Worm (Caenorhabditis elegans): ENCODE results near the gene ptr-9.
A peak's percentile ranks its signal among the peaks of the same experiment; 100 is the strongest.

ptr-9 gene

DNA sequence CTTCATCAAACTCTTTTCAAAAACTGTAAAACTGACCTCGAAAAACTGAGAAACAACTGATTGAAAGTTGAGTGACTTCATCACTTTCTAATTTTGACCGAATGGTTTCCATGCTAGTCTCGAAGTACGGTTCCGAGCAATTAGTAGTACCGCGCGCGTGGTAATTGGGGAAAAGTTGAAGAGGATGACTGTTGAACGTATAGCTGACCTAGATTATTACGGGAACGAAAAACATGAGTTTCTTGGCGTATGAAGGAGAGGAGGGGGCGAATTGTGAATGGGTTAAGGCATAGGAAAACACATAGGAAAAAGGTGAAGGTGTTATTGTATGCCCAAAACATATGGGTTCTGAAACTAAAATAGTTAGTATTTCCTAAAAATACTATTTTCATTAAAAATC is at the start of gene ptr-9:
ptr-9 (minus strand) TSS at position 101 of the 400 bp plus-strand sequence.
- no peak for TF ChIP-seq snpc-4 (tag; optimal IDR thresholded peaks at IDR 0.05)
- TF ChIP-seq nhr-23 (tag; optimal IDR thresholded peaks at IDR 0.05): no peak
- no peak for TF ChIP-seq hmg-11 (tag; optimal IDR thresholded peaks at IDR 0.05)
- TF ChIP-seq nhr-28 (tag; optimal IDR thresholded peaks at IDR 0.05): no peak
- TF ChIP-seq fkh-2 (tag; optimal IDR thresholded peaks at IDR 0.05): no peak
- TF ChIP-seq unc-39 (tag; optimal IDR thresholded peaks at IDR 0.05): no peak
- TF ChIP-seq nhr-43 (tag; optimal IDR thresholded peaks at IDR 0.05; ENCODE audit: poor library complexity, severe bottlenecking): no peak
- TF ChIP-seq ceh-28 (tag; optimal IDR thresholded peaks at IDR 0.05): no peak
- no peak for TF ChIP-seq nhr-76 (tag; optimal IDR thresholded peaks at IDR 0.05)
- no peak for TF ChIP-seq fos-1 (tag; optimal IDR thresholded peaks at IDR 0.05)
- no peak for TF ChIP-seq nhr-12 (tag; optimal IDR thresholded peaks at IDR 0.05)
- TF ChIP-seq jun-1 (tag; optimal IDR thresholded peaks at IDR 0.05): no peak
- no peak for TF ChIP-seq nhr-237 (tag; optimal IDR thresholded peaks at IDR 0.05)
- TF ChIP-seq nfya-1 (tag; optimal IDR thresholded peaks at IDR 0.05; ENCODE audit: insufficient read depth): no peak
- no peak for TF ChIP-seq R02D3.7 (tag; optimal IDR thresholded peaks at IDR 0.05)

DNA sequence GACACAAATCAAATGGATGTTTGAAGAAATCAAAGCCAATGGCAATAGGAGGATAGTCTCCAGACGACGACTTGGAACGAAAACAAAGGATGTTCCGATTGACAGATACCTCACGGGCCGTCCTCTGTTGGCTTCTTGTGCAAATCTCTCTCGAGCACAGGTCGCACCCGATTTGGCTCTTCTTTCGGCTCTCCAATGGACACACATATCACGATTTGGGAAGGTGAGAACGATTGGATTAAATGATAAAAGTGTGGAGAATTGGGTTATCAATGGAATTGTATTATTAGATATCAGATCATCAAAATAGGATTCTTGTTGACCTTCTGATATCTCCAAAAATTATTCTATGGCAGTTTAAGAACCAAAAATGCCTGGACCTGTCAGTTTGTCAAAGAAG is 44.7 kb upstream of the ptr-9 start, which contains the start of gene ZC84.1:
ZC84.1 (minus strand) TSS at position 101 of the 400 bp plus-strand sequence.
- TF ChIP-seq elt-3 (tag; optimal IDR thresholded peaks at IDR 0.05) (no peak), fkh-2 (tag; optimal IDR thresholded peaks at IDR 0.05) (no peak), ama-1 (optimal IDR thresholded peaks at IDR 0.05) (no peak)

DNA sequence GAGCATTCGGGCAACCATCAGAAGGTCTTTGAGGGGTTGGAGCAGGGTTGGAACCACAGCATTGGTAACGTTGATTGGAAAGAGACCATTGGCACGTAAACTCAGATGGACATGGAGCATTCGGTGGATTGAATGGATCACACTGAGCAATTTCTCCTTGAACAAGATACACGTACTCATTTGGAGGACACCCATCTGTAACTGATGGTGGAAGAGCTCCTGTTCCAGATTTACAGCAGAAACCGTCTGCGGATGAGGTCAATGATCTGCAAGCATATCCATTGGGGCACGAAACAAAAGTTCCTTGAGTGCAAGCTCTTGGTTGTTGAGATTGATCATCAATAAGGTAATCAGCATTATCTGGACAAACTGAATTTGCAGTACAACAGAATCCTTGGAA is 40.5 kb upstream of the ptr-9 start:
- TF ChIP-seq unc-39 (tag; optimal IDR thresholded peaks at IDR 0.05): no peak
- TF ChIP-seq fkh-2 (tag; optimal IDR thresholded peaks at IDR 0.05): no peak
- TF ChIP-seq tbx-2 (tag; optimal IDR thresholded peaks at IDR 0.05): no peak
- no peak for TF ChIP-seq daf-12 (tag; optimal IDR thresholded peaks at IDR 0.05)
- TF ChIP-seq zag-1 (tag; optimal IDR thresholded peaks at IDR 0.05): no peak
- no peak for TF ChIP-seq nhr-77 (tag; optimal IDR thresholded peaks at IDR 0.05)
- no peak for TF ChIP-seq elt-2 (tag; optimal IDR thresholded peaks at IDR 0.05)
- TF ChIP-seq ztf-4 (tag; optimal IDR thresholded peaks at IDR 0.05): no peak

DNA sequence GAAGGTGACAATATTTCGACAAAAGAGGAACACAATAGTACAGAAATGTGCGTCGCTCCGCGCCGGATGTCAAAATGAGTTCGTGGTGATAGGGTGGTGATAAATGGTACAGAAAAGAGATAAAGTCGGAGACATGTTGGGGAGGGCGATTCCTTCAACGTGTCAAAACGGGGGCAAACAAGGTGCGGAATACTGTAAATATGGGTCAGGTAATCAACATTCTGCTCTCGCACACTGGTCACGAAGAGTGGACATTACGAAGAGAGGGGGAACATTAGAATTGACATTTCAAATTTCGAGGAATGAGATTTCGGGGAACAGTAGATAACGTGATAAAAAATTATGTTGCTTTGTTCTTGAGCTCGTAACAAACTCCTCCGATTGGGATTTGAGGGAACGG is 38.2 kb upstream of the ptr-9 start, which contains the start of gene ZC84.6:
ZC84.6 (minus strand) TSS at position 101 of the 400 bp plus-strand sequence.
- TF ChIP-seq ceh-82 (tag; optimal IDR thresholded peaks at IDR 0.05) (no peak), nhr-77 (tag; optimal IDR thresholded peaks at IDR 0.05) (no peak), mml-1 (tag; optimal IDR thresholded peaks at IDR 0.05) (no peak), nhr-237 (tag; optimal IDR thresholded peaks at IDR 0.05) (no peak), egl-27 (tag; optimal IDR thresholded peaks at IDR 0.05) (no peak), ZK546.5 (tag; optimal IDR thresholded peaks at IDR 0.05) (no peak), R02D3.7 (tag; optimal IDR thresholded peaks at IDR 0.05) (no peak)

DNA sequence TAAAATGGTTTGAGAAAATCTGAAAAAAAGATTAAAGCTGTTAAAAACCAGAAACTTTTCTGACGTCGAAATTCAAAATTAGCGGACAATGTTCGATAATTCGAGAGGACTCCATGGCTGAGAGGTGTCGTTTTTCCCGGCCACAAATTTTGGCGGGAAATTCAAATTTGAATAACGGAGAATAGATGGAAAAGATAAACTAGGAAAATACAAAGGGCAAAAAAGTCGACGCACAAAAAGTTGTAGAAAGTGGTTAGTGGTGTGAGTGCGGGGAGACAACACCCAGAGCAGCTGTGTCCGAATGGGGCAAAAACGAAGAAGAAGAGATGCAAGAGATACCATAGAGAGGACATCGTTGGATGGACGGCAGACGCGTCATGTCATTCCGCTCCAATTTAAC is 29.6 kb upstream of the ptr-9 start, which contains the start of gene cls-3:
cls-3 (minus strand) TSS at position 19 of the 400 bp plus-strand sequence.
- no peak for TF ChIP-seq egl-27 (tag; optimal IDR thresholded peaks at IDR 0.05)
- no peak for TF ChIP-seq fkh-2 (tag; optimal IDR thresholded peaks at IDR 0.05)
- peak; percentile 7 for TF ChIP-seq lsy-12 (tag; optimal IDR thresholded peaks at IDR 0.05)
- no peak for TF ChIP-seq nhr-12 (tag; optimal IDR thresholded peaks at IDR 0.05)
- TF ChIP-seq lin-15B (tag; optimal IDR thresholded peaks at IDR 0.05): peak; percentile 40
- no peak for TF ChIP-seq ztf-11 (tag; optimal IDR thresholded peaks at IDR 0.05)
- TF ChIP-seq lin-39 (tag; optimal IDR thresholded peaks at IDR 0.05): peak; percentile 43
- TF ChIP-seq pha-4 (tag; optimal IDR thresholded peaks at IDR 0.05): no peak
- no peak for TF ChIP-seq ceh-28 (tag; optimal IDR thresholded peaks at IDR 0.05)
- peak; percentile 15 for TF ChIP-seq fkh-10 (GFP tag; optimal IDR thresholded peaks at IDR 0.05)
- no peak for TF ChIP-seq nhr-67 (tag; optimal IDR thresholded peaks at IDR 0.05)
- TF ChIP-seq nfya-1 (tag; optimal IDR thresholded peaks at IDR 0.05; ENCODE audit: insufficient read depth): peak; percentile 63
- TF ChIP-seq skn-1 (tag; optimal IDR thresholded peaks at IDR 0.05): peak; percentile 13
- TF ChIP-seq nhr-25 (tag; optimal IDR thresholded peaks at IDR 0.05): no peak
- no peak for TF ChIP-seq jun-1 (tag; optimal IDR thresholded peaks at IDR 0.05)
- TF ChIP-seq unc-39 (tag; optimal IDR thresholded peaks at IDR 0.05): no peak
- TF ChIP-seq sea-2 (GFP tag; optimal IDR thresholded peaks at IDR 0.05): no peak

Measured in whole organism, L3 larva.